Worm (Caenorhabditis elegans): ENCODE results near the gene hlh-26.

DNA sequence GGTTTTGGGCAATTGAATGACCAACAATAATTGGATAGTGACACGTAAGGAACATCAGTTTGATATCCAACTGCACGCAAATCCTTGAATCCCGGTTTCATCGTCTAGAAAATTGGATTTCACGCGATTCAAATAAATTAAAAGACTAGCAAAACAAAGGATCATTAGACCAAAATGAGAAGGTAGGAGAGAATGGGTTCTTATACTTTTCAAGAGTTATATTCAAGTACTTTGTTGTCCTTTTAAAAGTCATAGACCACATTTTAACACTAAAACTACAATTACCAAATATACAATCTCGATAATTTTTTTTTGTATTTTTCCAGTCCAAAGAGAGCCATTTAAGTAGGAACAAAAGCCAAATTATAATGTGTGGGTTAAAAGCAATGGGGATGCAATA lies 48.8 kb upstream of the hlh-26 start, which contains the start of gene T25E4.2:
- no peak for TF ChIP-seq lin-15B (tag; optimal IDR thresholded peaks at IDR 0.05)
- no peak for TF ChIP-seq nhr-77 (tag; optimal IDR thresholded peaks at IDR 0.05)
- TF ChIP-seq unc-62 (GFP tag; optimal IDR thresholded peaks at IDR 0.05) = no peak
- no peak for TF ChIP-seq lir-3 (tag; optimal IDR thresholded peaks at IDR 0.05; ENCODE audit: poor library complexity)
- TF ChIP-seq ets-5 (GFP tag; IDR thresholded peaks at IDR 0.05) = no peak
- no peak for TF ChIP-seq fkh-4 (tag; optimal IDR thresholded peaks at IDR 0.05; ENCODE audit: borderline replicate concordance)
- no peak for TF ChIP-seq zag-1 (tag; optimal IDR thresholded peaks at IDR 0.05)
- no peak for TF ChIP-seq ceh-88 (GFP tag; IDR thresholded peaks at IDR 0.05)
